Fruit fly (Drosophila melanogaster): ENCODE data around the gene TfIIFalpha.

Gene TfIIFalpha

DNA sequence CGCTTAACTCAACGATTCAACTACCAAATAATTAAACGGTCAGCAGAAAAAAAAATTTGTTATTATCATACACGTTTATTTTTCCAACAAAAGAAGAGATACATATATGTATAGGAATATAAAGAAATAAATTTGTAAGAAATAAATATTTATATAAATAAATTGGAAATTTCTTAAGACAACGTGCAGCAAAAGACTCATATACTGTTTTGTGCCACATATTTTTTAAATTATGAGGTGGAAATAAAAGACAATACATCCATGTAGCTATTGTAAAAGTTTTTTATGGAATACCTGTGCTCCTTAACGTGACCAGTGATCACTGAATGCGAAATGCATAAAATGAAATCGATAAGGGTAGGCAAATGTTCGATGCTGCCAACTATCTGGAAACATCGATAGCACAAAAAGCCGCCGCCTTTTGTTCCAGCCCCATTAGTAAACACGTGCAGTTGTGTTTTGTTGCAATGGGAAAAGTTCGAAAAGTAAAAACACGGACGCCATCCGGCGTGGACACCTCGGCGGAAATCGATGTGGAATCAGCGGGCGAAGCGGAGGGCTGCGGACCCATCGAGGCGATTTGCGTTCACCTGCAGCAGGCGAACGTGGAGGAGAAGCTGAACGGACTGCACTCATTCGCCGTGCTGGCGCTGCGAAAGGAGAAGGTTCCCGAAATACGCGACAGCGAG is 11.6 kb upstream of the TfIIFalpha start, which contains the start of gene CG10286 (continued):
- TF ChIP-seq inv (GFP tag; IDR thresholded peaks at IDR 0.05; ENCODE audit: partially characterized antibody) (peak; percentile 70), Nf-YB (GFP tag; optimal IDR thresholded peaks at IDR 0.05) (no peak), mirr (GFP tag; optimal IDR thresholded peaks at IDR 0.05) (no peak), zen (tag; optimal IDR thresholded peaks at IDR 0.05) (peak; percentile 23), repo (GFP tag; optimal IDR thresholded peaks at IDR 0.05) (peak; percentile 26), CG7786 (GFP tag; optimal IDR thresholded peaks at IDR 0.05) (no peak), MTF-1 (GFP tag; optimal IDR thresholded peaks at IDR 0.05; ENCODE audit: borderline replicate concordance) (no peak), ac (GFP tag; optimal IDR thresholded peaks at IDR 0.05) (no peak), sr (GFP tag; IDR thresholded peaks at IDR 0.05) (no peak), CG10267 (tag; optimal IDR thresholded peaks at IDR 0.05) (peak; percentile 55), CG3726 (GFP tag; IDR thresholded peaks at IDR 0.05) (no peak), Hr39 (optimal IDR thresholded peaks at IDR 0.05) (no peak), slou (GFP tag; optimal IDR thresholded peaks at IDR 0.05) (no peak), bsh (GFP tag; optimal IDR thresholded peaks at IDR 0.05) (peak in 1 of 2 experiments; percentile 24), CG2120 (GFP tag; optimal IDR thresholded peaks at IDR 0.05) (no peak), al (GFP tag; IDR thresholded peaks at IDR 0.05) (no peak), so (GFP tag; IDR thresholded peaks at IDR 0.05) (0 out of 3 replicates have a peak, but pooled peaks have one; percentile 13), Opbp (GFP tag; IDR thresholded peaks at IDR 0.05; ENCODE audit: partially characterized antibody) (peak; percentile 83), psq (GFP tag; optimal IDR thresholded peaks at IDR 0.05) (no peak), CG12769 (tag; optimal IDR thresholded peaks at IDR 0.05) (no peak), abd-A (tag; optimal IDR thresholded peaks at IDR 0.05) (no peak), ci (GFP tag; IDR thresholded peaks at IDR 0.05) (no peak; the same call in 2 of the 3 replicates), CG17186 (GFP tag; optimal IDR thresholded peaks at IDR 0.05) (no peak), CG1024 (GFP tag; IDR thresholded peaks at IDR 0.05) (peak; percentile 62; the same call in 1 of the 2 replicates), sd (tag; optimal IDR thresholded peaks at IDR 0.05) (no peak), dpn (GFP tag; optimal IDR thresholded peaks at IDR 0.05) (no peak), Side (GFP tag; optimal IDR thresholded peaks at IDR 0.05) (no peak), Ssrp (tag; optimal IDR thresholded peaks at IDR 0.05) (peak; percentile 31), Lim3 (GFP tag; IDR thresholded peaks at IDR 0.05) (no peak), cg (GFP tag; optimal IDR thresholded peaks at IDR 0.05) (no peak), Hand (GFP tag; optimal IDR thresholded peaks at IDR 0.05) (no peak), slp2 (GFP tag; optimal IDR thresholded peaks at IDR 0.05) (no peak), Gug (GFP tag; IDR thresholded peaks at IDR 0.05) (no peak), lov (optimal IDR thresholded peaks at IDR 0.05) (no peak), lov (GFP tag; IDR thresholded peaks at IDR 0.05) (0 out of 3 replicates have a peak, but pooled peaks have one; percentile 36), CG8290 (GFP tag; optimal IDR thresholded peaks at IDR 0.05) (peak; percentile 38), CG8290 (tag; optimal IDR thresholded peaks at IDR 0.05) (peak in 1 of 2 experiments; percentile 71), Sox102F (GFP tag; optimal IDR thresholded peaks at IDR 0.05) (no peak), pb (GFP tag; optimal IDR thresholded peaks at IDR 0.05) (peak; percentile 5), yki (optimal IDR thresholded peaks at IDR 0.05) (no peak), Rfx (GFP tag; IDR thresholded peaks at IDR 0.05) (peak; percentile 62), Drgx (GFP tag; IDR thresholded peaks at IDR 0.05) (no peak), CG17328 (GFP tag; IDR thresholded peaks at IDR 0.05) (peak; percentile 43; the same call in 1 of the 2 replicates), CG15269 (tag; optimal IDR thresholded peaks at IDR 0.05) (no peak), CG42726 (GFP tag; IDR thresholded peaks at IDR 0.05; ENCODE audit: partially characterized antibody) (peak; percentile 65), CG9797 (GFP tag; optimal IDR thresholded peaks at IDR 0.05) (peak; percentile 25), CG15073 (GFP tag; optimal IDR thresholded peaks at IDR 0.05) (no peak), HLH3B (GFP tag; IDR thresholded peaks at IDR 0.05) (peak; percentile 17; the same call in 1 of the 2 replicates), CG7928 (GFP tag; optimal IDR thresholded peaks at IDR 0.05) (peak; percentile 21), Awh (GFP tag; IDR thresholded peaks at IDR 0.05) (no peak), her (GFP tag; optimal IDR thresholded peaks at IDR 0.05) (no peak)

All from whole organism, embryonic.